Comparison of ENCODE assay signal across 6 worm cellular contexts in genomic region chrII:5185955-5186539, ce11.
TF ChIP-seq lines count a peak whose summit lies in the region.

No protein-coding gene starts in this region.

TF ChIP-seq in whole organism, L1 larva, 84 proteins besides CTCF, POLR2A, EP300 and RAD21:
- peak; percentile 44 for TF ChIP-seq tlp-1 (tag; optimal IDR thresholded peaks at IDR 0.05; lab: Kevin White, UChicago)
- TF ChIP-seq C34B4.2 (tag; optimal IDR thresholded peaks at IDR 0.05; lab: Kevin White, UChicago), result no peak
- TF ChIP-seq lin-14 (GFP tag; optimal IDR thresholded peaks at IDR 0.05; lab: Kevin White, UChicago), result peak; percentile 23
- no peak for TF ChIP-seq zip-4 (GFP tag; optimal IDR thresholded peaks at IDR 0.05; lab: Kevin White, UChicago)
- TF ChIP-seq elt-2 (tag; optimal IDR thresholded peaks at IDR 0.05; lab: Kevin White, UChicago), result peak; percentile 97
- peak; percentile 36 for TF ChIP-seq nhr-71 (tag; optimal IDR thresholded peaks at IDR 0.05; lab: Kevin White, UChicago)
- no peak for TF ChIP-seq mab-9 (GFP tag; IDR thresholded peaks at IDR 0.05; lab: Robert Waterston, UW)
- TF ChIP-seq snu-23 (GFP tag; optimal IDR thresholded peaks at IDR 0.05; lab: Kevin White, UChicago), result no peak

TF ChIP-seq in whole organism, L2 larva, 48 proteins besides CTCF, POLR2A, EP300 and RAD21:
- TF ChIP-seq nhr-77 (tag; optimal IDR thresholded peaks at IDR 0.05; lab: Kevin White, UChicago), result no peak
- TF ChIP-seq R02D3.7 (tag; optimal IDR thresholded peaks at IDR 0.05; lab: Kevin White, UChicago), result no peak
- TF ChIP-seq egl-27 (tag; optimal IDR thresholded peaks at IDR 0.05; lab: Kevin White, UChicago), result peak; percentile 15
- no peak for TF ChIP-seq nhr-6 (tag; optimal IDR thresholded peaks at IDR 0.05; lab: Kevin White, UChicago)
- peak; percentile 25 for TF ChIP-seq F13H6.1 (tag; optimal IDR thresholded peaks at IDR 0.05; lab: Kevin White, UChicago)
- TF ChIP-seq peb-1 (tag; optimal IDR thresholded peaks at IDR 0.05; lab: Kevin White, UChicago), result no peak
- TF ChIP-seq nhr-237 (tag; optimal IDR thresholded peaks at IDR 0.05; lab: Kevin White, UChicago), result no peak
- no peak for TF ChIP-seq aly-2 (tag; optimal IDR thresholded peaks at IDR 0.05; lab: Kevin White, UChicago)
- TF ChIP-seq nhr-21 (tag; optimal IDR thresholded peaks at IDR 0.05; lab: Kevin White, UChicago), result no peak
- TF ChIP-seq zag-1 (tag; optimal IDR thresholded peaks at IDR 0.05; lab: Kevin White, UChicago), result no peak
- no peak for TF ChIP-seq ama-1 (optimal IDR thresholded peaks at IDR 0.05; lab: Kevin White, UChicago)
- no peak for TF ChIP-seq nhr-12 (tag; optimal IDR thresholded peaks at IDR 0.05; lab: Kevin White, UChicago)
- no peak for TF ChIP-seq gmeb-1 (tag; optimal IDR thresholded peaks at IDR 0.05; lab: Kevin White, UChicago)
- peak; percentile 59 for TF ChIP-seq fos-1 (tag; optimal IDR thresholded peaks at IDR 0.05; lab: Kevin White, UChicago)
- no peak for TF ChIP-seq alr-1 (tag; optimal IDR thresholded peaks at IDR 0.05; lab: Kevin White, UChicago)
- TF ChIP-seq sma-9 (GFP tag; optimal IDR thresholded peaks at IDR 0.05; lab: Kevin White, UChicago), result peak; percentile 14
- TF ChIP-seq sma-9 (tag; optimal IDR thresholded peaks at IDR 0.05; lab: Kevin White, UChicago), result no peak
- no peak for TF ChIP-seq nhr-25 (tag; optimal IDR thresholded peaks at IDR 0.05; lab: Kevin White, UChicago)

TF ChIP-seq in whole organism, L3 larva, 47 proteins besides CTCF, POLR2A, EP300 and RAD21:
- TF ChIP-seq pqm-1 (tag; optimal IDR thresholded peaks at IDR 0.05; lab: Kevin White, UChicago) (peak; percentile 95), elt-2 (tag; optimal IDR thresholded peaks at IDR 0.05; lab: Kevin White, UChicago) (peak; percentile 99), jun-1 (tag; optimal IDR thresholded peaks at IDR 0.05; lab: Kevin White, UChicago) (peak; percentile 46), nhr-28 (tag; optimal IDR thresholded peaks at IDR 0.05; lab: Kevin White, UChicago) (no peak), lsy-12 (tag; optimal IDR thresholded peaks at IDR 0.05; lab: Kevin White, UChicago) (no peak), ceh-28 (tag; optimal IDR thresholded peaks at IDR 0.05; lab: Kevin White, UChicago) (peak; percentile 13), pha-4 (tag; optimal IDR thresholded peaks at IDR 0.05; lab: Kevin White, UChicago) (peak; percentile 43), eor-1 (tag; optimal IDR thresholded peaks at IDR 0.05; lab: Kevin White, UChicago) (no peak), nhr-25 (tag; optimal IDR thresholded peaks at IDR 0.05; lab: Kevin White, UChicago) (no peak)

TF ChIP-seq in whole organism, L4 larva, 104 proteins besides CTCF, POLR2A, EP300 and RAD21 (continues in another document):
- no peak for TF ChIP-seq daf-8 (GFP tag; IDR thresholded peaks at IDR 0.05; lab: Robert Waterston, UW)
- no peak for TF ChIP-seq D1046.2 (GFP tag; IDR thresholded peaks at IDR 0.05; lab: Robert Waterston, UW)
- peak in 1 of 2 experiments; percentile 39 for TF ChIP-seq mdl-1 (tag; optimal IDR thresholded peaks at IDR 0.05; lab: Kevin White, UChicago)
- TF ChIP-seq egl-27 (tag; optimal IDR thresholded peaks at IDR 0.05; lab: Kevin White, UChicago), result no peak
- TF ChIP-seq mes-2 (tag; optimal IDR thresholded peaks at IDR 0.05; lab: Kevin White, UChicago; ENCODE audit: poor library complexity, severe bottlenecking), result peak; percentile 14
- TF ChIP-seq nhr-11 (tag; optimal IDR thresholded peaks at IDR 0.05; lab: Kevin White, UChicago), result no peak
- TF ChIP-seq nhr-237 (tag; optimal IDR thresholded peaks at IDR 0.05; lab: Kevin White, UChicago), result no peak
- no peak for TF ChIP-seq lin-39 (tag; optimal IDR thresholded peaks at IDR 0.05; lab: Kevin White, UChicago)
- no peak for TF ChIP-seq ZK546.5 (tag; optimal IDR thresholded peaks at IDR 0.05; lab: Kevin White, UChicago)
- no peak for TF ChIP-seq F10B5.3 (tag; optimal IDR thresholded peaks at IDR 0.05; lab: Kevin White, UChicago)
- no peak for TF ChIP-seq jun-1 (tag; optimal IDR thresholded peaks at IDR 0.05; lab: Kevin White, UChicago)
- TF ChIP-seq lin-15B (tag; optimal IDR thresholded peaks at IDR 0.05; lab: Kevin White, UChicago), result no peak
- peak; percentile 100 for TF ChIP-seq php-3 (GFP tag; IDR thresholded peaks at IDR 0.05; lab: Robert Waterston, UW)
- TF ChIP-seq dpl-1 (GFP tag; optimal IDR thresholded peaks at IDR 0.05; lab: Kevin White, UChicago), result no peak
- TF ChIP-seq dmd-8 (GFP tag; IDR thresholded peaks at IDR 0.05; lab: Robert Waterston, UW), result no peak
- no peak for TF ChIP-seq lsy-2 (tag; optimal IDR thresholded peaks at IDR 0.05; lab: Kevin White, UChicago)
- TF ChIP-seq nhr-25 (tag; optimal IDR thresholded peaks at IDR 0.05; lab: Kevin White, UChicago; ENCODE audit: borderline replicate concordance, insufficient read depth), result no peak
- no peak for TF ChIP-seq ceh-32 (tag; optimal IDR thresholded peaks at IDR 0.05; lab: Kevin White, UChicago; ENCODE audit: poor library complexity)
- no peak for TF ChIP-seq gei-8 (GFP tag; optimal IDR thresholded peaks at IDR 0.05; lab: Kevin White, UChicago)
- TF ChIP-seq daf-12 (tag; optimal IDR thresholded peaks at IDR 0.05; lab: Kevin White, UChicago), result no peak
- no peak for TF ChIP-seq nhr-41 (GFP tag; IDR thresholded peaks at IDR 0.05; lab: Robert Waterston, UW)

TF ChIP-seq in whole organism, late embryonic, 69 proteins besides CTCF, POLR2A, EP300 and RAD21:
- TF ChIP-seq elt-2 (tag; optimal IDR thresholded peaks at IDR 0.05; lab: Kevin White, UChicago) (peak; percentile 88), unc-42 (tag; optimal IDR thresholded peaks at IDR 0.05; lab: Kevin White, UChicago) (no peak), ttx-3 (tag; optimal IDR thresholded peaks at IDR 0.05; lab: Kevin White, UChicago) (no peak)

TF ChIP-seq in whole organism, young adult, 124 proteins besides CTCF, POLR2A, EP300 and RAD21:
- TF ChIP-seq ztf-22 (GFP tag; optimal IDR thresholded peaks at IDR 0.05; lab: Kevin White, UChicago), result peak; percentile 44
- TF ChIP-seq B0336.3 (GFP tag; IDR thresholded peaks at IDR 0.05; lab: Robert Waterston, UW), result peak; percentile 30; the same call in 1 of the 2 replicates
- no peak for TF ChIP-seq attf-6 (GFP tag; IDR thresholded peaks at IDR 0.05; lab: Robert Waterston, UW)
- 0 out of 2 replicates have a peak, but pooled peaks have one; percentile 5 for TF ChIP-seq mcd-1 (GFP tag; IDR thresholded peaks at IDR 0.05; lab: Robert Waterston, UW)
- TF ChIP-seq nhr-80 (tag; optimal IDR thresholded peaks at IDR 0.05; lab: Kevin White, UChicago), result peak; percentile 90
- TF ChIP-seq nfya-2 (GFP tag; IDR thresholded peaks at IDR 0.05; lab: Robert Waterston, UW), result no peak
- peak; percentile 30 for TF ChIP-seq unc-62 (GFP tag; optimal IDR thresholded peaks at IDR 0.05; lab: Kevin White, UChicago)
- no peak for TF ChIP-seq let-526 (GFP tag; IDR thresholded peaks at IDR 0.05; lab: Robert Waterston, UW)
